Worm (Caenorhabditis elegans): ENCODE measurements around the gene klp-7.
"Not testable (repeated sequence)": the region's sequence is repeated elsewhere in the genome, so short reads cannot be mapped to it uniquely, and the experiment has no call there.

- TF ChIP-seq sea-1 (GFP tag; conservative IDR thresholded peaks at IDR 0.05); flt-1 (GFP tag; IDR thresholded peaks at IDR 0.05); scrt-1 (GFP tag; IDR thresholded peaks at IDR 0.05); aly-1 (tag; optimal IDR thresholded peaks at IDR 0.05); ets-7 (tag; optimal IDR thresholded peaks at IDR 0.05); F13C5.2 (tag; optimal IDR thresholded peaks at IDR 0.05): not testable (repeated sequence)
Measured at ce11 chrIII:10805625-10806024, at the start of gene klp-7.
